Worm (Caenorhabditis elegans) whole organism, young adult: ENCODE measurements around the gene ras-2.

ENCODE experiments used
- B0035.1 ChIP-seq: sonication (generic microtip); optimal IDR thresholded peaks from 2 replicates; lab custom pipeline; 2016; ENCODE audit warnings: missing genetic modification characterization, mild to moderate bottlenecking, missing compliant biosample characterization, missing genotype, missing genetic modification reagents
- B0336.3 ChIP-seq: fragments of 200-800 bp; sonication (Bioruptor generic); IDR thresholded peaks from 2 replicates; pipeline ENCODE4 v1.3.6; 2022; ENCODE audit warnings: missing genetic modification characterization, missing compliant biosample characterization
- F33H1.4 ChIP-seq: fragments of 200-800 bp; sonication (Bioruptor generic); IDR thresholded peaks from 2 replicates; pipeline ENCODE4 v1.3.6; 2022; ENCODE audit warnings: missing genetic modification reagents, missing genetic modification characterization, missing compliant biosample characterization
- F57C9.4 ChIP-seq: sonication (generic microtip); optimal IDR thresholded peaks from 2 replicates; lab custom pipeline; 2017; ENCODE audit warnings: mild to moderate bottlenecking, missing genetic modification characterization, missing compliant biosample characterization
- K12H6.12 ChIP-seq: fragments of 200-800 bp; sonication (Bioruptor generic); optimal IDR thresholded peaks from 2 replicates; lab custom pipeline; 2018; ENCODE audit warnings: mild to moderate bottlenecking, missing genetic modification characterization, missing compliant biosample characterization
- akir-1 ChIP-seq: fragments of 200-800 bp; sonication (Bioruptor generic); optimal IDR thresholded peaks from 2 replicates; lab custom pipeline; 2018; ENCODE audit warnings: mild to moderate bottlenecking, missing genetic modification characterization, moderate library complexity, missing compliant biosample characterization
- ceh-27 ChIP-seq: fragments of 200-800 bp; sonication (Bioruptor generic); optimal IDR thresholded peaks from 2 replicates; lab custom pipeline; 2018; ENCODE audit warnings: mild to moderate bottlenecking, missing genetic modification characterization, moderate library complexity, missing compliant biosample characterization
- ceh-91 ChIP-seq: fragments of 200-800 bp; sonication (Bioruptor generic); IDR thresholded peaks from 2 replicates; pipeline ENCODE4 v1.3.6; 2022; ENCODE audit warnings: missing genetic modification reagents, missing genetic modification characterization, missing compliant biosample characterization
- chd-7 ChIP-seq: sonication (generic microtip); optimal IDR thresholded peaks from 2 replicates; lab custom pipeline; 2016; ENCODE audit warnings: mild to moderate bottlenecking, missing genetic modification characterization, moderate library complexity, missing compliant biosample characterization
- dox-1 ChIP-seq: fragments of 200-800 bp; sonication (Bioruptor generic); IDR thresholded peaks from 2 replicates; pipeline ENCODE4 v1.3.6; 2022; ENCODE audit warnings: missing genetic modification reagents, missing genetic modification characterization, missing compliant biosample characterization
- dpff-1 ChIP-seq: sonication (generic microtip); optimal IDR thresholded peaks from 2 replicates; lab custom pipeline; 2017; ENCODE audit warnings: mild to moderate bottlenecking, missing genetic modification characterization, missing compliant biosample characterization
- efl-1 ChIP-seq: fragments of 150-350 bp; optimal IDR thresholded peaks from 2 replicates; lab custom pipeline; 2014; ENCODE audit warnings: missing biosample characterization, missing genetic modification reagents, missing genetic modification characterization
- egl-18 ChIP-seq: fragments of 200-800 bp; sonication (Bioruptor generic); IDR thresholded peaks from 2 replicates; pipeline ENCODE4 v1.3.6; 2022; ENCODE audit warnings: missing genetic modification reagents, missing genetic modification characterization, missing compliant biosample characterization
- egl-44 ChIP-seq: fragments of 200-800 bp; sonication (Bioruptor generic); IDR thresholded peaks from 2 replicates; pipeline ENCODE4 v1.3.6; 2022; ENCODE audit warnings: missing genetic modification reagents, missing genetic modification characterization, missing compliant biosample characterization
- ekl-4 ChIP-seq: fragments of 200-800 bp; sonication (Bioruptor generic); IDR thresholded peaks from 2 replicates; pipeline ENCODE4 v1.3.6; 2022; ENCODE audit warnings: missing genetic modification reagents, missing genetic modification characterization, missing compliant biosample characterization
- gei-17 ChIP-seq: fragments of 200-800 bp; sonication (Bioruptor generic); optimal IDR thresholded peaks from 2 replicates; lab custom pipeline; 2018; ENCODE audit warnings: mild to moderate bottlenecking, missing genetic modification characterization, missing compliant biosample characterization
- hlh-12 ChIP-seq: sonication (generic microtip); optimal IDR thresholded peaks from 2 replicates; lab custom pipeline; 2016; ENCODE audit warnings: missing genetic modification characterization, missing compliant biosample characterization
- hmg-1.2 ChIP-seq: fragments of 200-800 bp; sonication (Bioruptor generic); IDR thresholded peaks from 2 replicates; pipeline ENCODE4 v1.3.6; 2022; ENCODE audit warnings: missing genetic modification reagents, missing genetic modification characterization, missing compliant biosample characterization
- hrde-1 ChIP-seq: sonication (generic microtip); optimal IDR thresholded peaks from 2 replicates; lab custom pipeline; 2016; ENCODE audit warnings: missing genetic modification characterization, mild to moderate bottlenecking, missing compliant biosample characterization, moderate library complexity, missing genotype, missing genetic modification reagents, borderline replicate concordance
- let-607 ChIP-seq, 2 experiments: fragments of 200-800 bp in 1 of 2; sonication (Bioruptor generic) in 1 of 2; sonication (generic microtip) in 1 of 2; optimal IDR thresholded peaks; 2 replicates each; lab custom pipeline; 2016 to 2018; ENCODE audit warnings: mild to moderate bottlenecking in 2 of 2, missing compliant biosample characterization in 2 of 2, missing genetic modification characterization in 2 of 2, moderate library complexity in 2 of 2, missing genotype in 1 of 2
- lsl-1 ChIP-seq: fragments of 200-800 bp; sonication (Bioruptor generic); optimal IDR thresholded peaks from 2 replicates; lab custom pipeline; 2018; ENCODE audit warnings: mild to moderate bottlenecking, missing genetic modification characterization, moderate library complexity, missing compliant biosample characterization
- madf-3 ChIP-seq: fragments of 200-800 bp; sonication (Bioruptor generic); IDR thresholded peaks from 2 replicates; pipeline ENCODE4 v1.3.6; 2022; ENCODE audit warnings: missing genetic modification reagents, missing genetic modification characterization, missing compliant biosample characterization
- mcd-1 ChIP-seq: fragments of 200-800 bp; sonication (Bioruptor generic); IDR thresholded peaks from 2 replicates; pipeline ENCODE4 v1.3.6; 2022; ENCODE audit warnings: missing genetic modification reagents, missing genetic modification characterization, missing compliant biosample characterization
- mes-4 ChIP-seq: sonication (generic microtip); optimal IDR thresholded peaks from 2 replicates; lab custom pipeline; 2016; ENCODE audit warnings: missing genotype, missing genetic modification characterization, missing compliant biosample characterization
- nfya-1 ChIP-seq: sonication (generic microtip); optimal IDR thresholded peaks from 2 replicates; lab custom pipeline; 2017; ENCODE audit warnings: antibody characterized with exemption, missing compliant biosample characterization, missing genetic modification characterization, borderline replicate concordance; ENCODE audit not compliant: insufficient read depth
- nhr-80 ChIP-seq: sonication (generic microtip); optimal IDR thresholded peaks from 2 replicates; lab custom pipeline; 2016; ENCODE audit warnings: missing genetic modification characterization, missing compliant biosample characterization
- nhr-90 ChIP-seq: sonication (generic microtip); optimal IDR thresholded peaks from 2 replicates; lab custom pipeline; 2016; ENCODE audit warnings: missing genotype, mild to moderate bottlenecking, missing genetic modification characterization, missing compliant biosample characterization
- rpc-1 ChIP-seq, 2 experiments: fragments of 150-350 bp in 1 of 2; sonication (generic microtip) in 1 of 2; optimal IDR thresholded peaks; 2 replicates each; lab custom pipeline; 2014 to 2018; ENCODE audit warnings: missing biosample characterization in 1 of 2, missing genetic modification characterization in 1 of 2, missing genetic modification reagents in 1 of 2, missing genotype in 1 of 2
- snpc-1.1 ChIP-seq: sonication (generic microtip); optimal IDR thresholded peaks from 2 replicates; lab custom pipeline; 2017; ENCODE audit warnings: missing genetic modification characterization, mild to moderate bottlenecking, missing compliant biosample characterization, antibody characterized with exemption, moderate library complexity, missing genotype, missing genetic modification reagents; ENCODE audit not compliant: insufficient read depth
- snpc-3.4 ChIP-seq: sonication (generic microtip); optimal IDR thresholded peaks from 2 replicates; lab custom pipeline; 2017; ENCODE audit warnings: missing genetic modification characterization, mild to moderate bottlenecking, missing compliant biosample characterization, antibody characterized with exemption, moderate library complexity, missing genotype, missing genetic modification reagents
- somi-1 ChIP-seq: fragments of 200-800 bp; sonication (Bioruptor generic); optimal IDR thresholded peaks from 2 replicates; lab custom pipeline; 2018; ENCODE audit warnings: mild to moderate bottlenecking, missing genetic modification characterization, missing compliant biosample characterization
- tbp1 ChIP-seq: fragments of 200-800 bp; sonication (Bioruptor generic); optimal IDR thresholded peaks from 2 replicates; lab custom pipeline; 2018; ENCODE audit warnings: mild to moderate bottlenecking, missing genetic modification characterization, missing compliant biosample characterization
- unc-130 ChIP-seq: sonication (generic microtip); optimal IDR thresholded peaks from 2 replicates; lab custom pipeline; 2016; ENCODE audit warnings: missing genetic modification reagents, missing genetic modification characterization, missing compliant biosample characterization
- zim-3 ChIP-seq: sonication (generic microtip); optimal IDR thresholded peaks from 2 replicates; lab custom pipeline; 2017; ENCODE audit warnings: mild to moderate bottlenecking, missing genetic modification characterization, moderate library complexity, missing compliant biosample characterization
- ztf-18 ChIP-seq: sonication (generic microtip); optimal IDR thresholded peaks from 2 replicates; lab custom pipeline; 2016; ENCODE audit warnings: missing genotype, mild to moderate bottlenecking, missing genetic modification characterization, missing compliant biosample characterization

The ras-2 gene

DNA sequence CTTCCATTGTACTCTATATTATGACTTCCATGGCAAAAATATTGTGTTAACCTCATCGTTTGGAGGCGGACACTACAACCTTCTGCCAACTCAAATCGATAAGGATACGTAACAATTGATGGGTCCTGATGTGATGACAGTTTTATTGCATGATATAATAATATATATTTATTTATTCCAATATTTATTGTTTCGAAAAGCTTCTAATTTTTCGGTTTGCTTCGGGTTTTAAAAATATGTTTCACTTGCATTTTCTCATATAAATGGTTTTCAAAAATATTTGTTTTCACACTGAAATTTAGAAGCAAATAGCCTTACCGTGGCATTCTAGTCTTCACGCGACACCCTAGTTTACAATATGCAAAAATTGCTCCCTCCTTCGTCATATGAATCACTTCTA, 33.2 kb downstream of the ras-2 start, which contains the start of gene T04A8.13:
T04A8.13 (plus strand) TSS at position 301 of the 400 bp plus-strand sequence.
- TF ChIP-seq hrde-1 (tag; lab: Kevin White, UChicago): no peak
- TF ChIP-seq nhr-80 (tag; lab: Kevin White, UChicago): no peak
- no peak for TF ChIP-seq egl-44 (GFP tag; lab: Robert Waterston, UW)
- TF ChIP-seq chd-7 (tag; lab: Kevin White, UChicago): no peak
- TF ChIP-seq let-607 (tag; optimal IDR thresholded peaks at IDR 0.05; lab: Kevin White, UChicago): no peak
- TF ChIP-seq K12H6.12 (tag; lab: Kevin White, UChicago): no peak
- TF ChIP-seq gei-17 (GFP tag; lab: Kevin White, UChicago): no peak
- no peak for TF ChIP-seq nfya-1 (tag; lab: Kevin White, UChicago)
- no peak for TF ChIP-seq lsl-1
- TF ChIP-seq snpc-1.1 (tag; lab: Kevin White, UChicago): no peak
- TF ChIP-seq madf-3: no peak
- no peak for TF ChIP-seq egl-18 (GFP tag; lab: Robert Waterston, UW)
- TF ChIP-seq, all 124 proteins: peak for 0

ce11 chrIII:4705207-4705606, 34.7 kb downstream of the ras-2 start, which contains the start of gene pgap-2:
Gene pgap-2, plus strand, starts transcription at chrIII:4705507.
- TF ChIP-seq ceh-91 (GFP tag; lab: Robert Waterston, UW) (no peak), unc-130 (GFP tag; lab: Kevin White, UChicago) (no peak), akir-1 (GFP tag; lab: Kevin White, UChicago) (no peak), F57C9.4 (tag; lab: Kevin White, UChicago) (no peak), ekl-4 (GFP tag; lab: Robert Waterston, UW) (no peak), ztf-18 (tag; lab: Kevin White, UChicago) (no peak)

- TF ChIP-seq ztf-18 (tag; lab: Kevin White, UChicago) (no peak), efl-1 (no peak), F33H1.4 (GFP tag; lab: Robert Waterston, UW) (peak; percentile 14; the same call in 1 of the 2 replicates), rpc-1 (optimal IDR thresholded peaks at IDR 0.05; lab: Kevin White, UChicago) (no peak), rpc-1 (tag; optimal IDR thresholded peaks at IDR 0.05; lab: Kevin White, UChicago) (no peak), mes-4 (tag; lab: Kevin White, UChicago) (no peak), nhr-90 (no peak), B0035.1 (tag; lab: Kevin White, UChicago) (no peak), snpc-1.1 (tag; lab: Kevin White, UChicago) (no peak), hmg-1.2 (peak; percentile 96), somi-1 (GFP tag; lab: Kevin White, UChicago) (no peak), ceh-27 (GFP tag; lab: Kevin White, UChicago) (no peak), B0336.3 (GFP tag; lab: Robert Waterston, UW) (no peak), snpc-3.4 (tag; lab: Kevin White, UChicago) (no peak), tbp1 (GFP tag; lab: Kevin White, UChicago) (no peak), dox-1 (GFP tag; lab: Robert Waterston, UW) (no peak), zim-3 (no peak), mcd-1 (GFP tag; lab: Robert Waterston, UW) (peak; percentile 51; the same call in 1 of the 2 replicates), lsl-1 (peak; percentile 24), hlh-12 (tag; lab: Kevin White, UChicago) (no peak), dpff-1 (no peak), madf-3 (no peak)
Observed at ce11 chrIII:4703932-4704454, 35.9 kb downstream of the ras-2 start, which contains the start of the genes clp-2 and mrpl-16. Gene clp-2, minus strand, starts transcription at chrIII:4704025. Gene mrpl-16, plus strand, starts transcription at chrIII:4704404.
